Worm (Caenorhabditis elegans): ENCODE measurements around the gene tps-1.

- peak; percentile 51 for TF ChIP-seq rnt-1 (tag; optimal IDR thresholded peaks at IDR 0.05)
- TF ChIP-seq ceh-82 (tag; optimal IDR thresholded peaks at IDR 0.05): no peak
- TF ChIP-seq nhr-76 (tag; optimal IDR thresholded peaks at IDR 0.05): no peak
- TF ChIP-seq aly-2 (tag; optimal IDR thresholded peaks at IDR 0.05): no peak
- TF ChIP-seq snpc-4 (tag; optimal IDR thresholded peaks at IDR 0.05): no peak
- TF ChIP-seq fkh-10 (GFP tag; optimal IDR thresholded peaks at IDR 0.05): no peak
- TF ChIP-seq lin-13 (GFP tag; optimal IDR thresholded peaks at IDR 0.05): no peak
- no peak for TF ChIP-seq jun-1 (tag; optimal IDR thresholded peaks at IDR 0.05)
- no peak for TF ChIP-seq unc-62 (GFP tag; optimal IDR thresholded peaks at IDR 0.05)
- no peak for TF ChIP-seq nhr-11 (tag; optimal IDR thresholded peaks at IDR 0.05)
Measured at ce11 chrX:17472917-17473316, 1.4 kb downstream of the tps-1 start.

All from whole organism, L1 larva.